Worm (Caenorhabditis elegans) whole organism, midembryonic: ENCODE measurements around the gene K01G5.8.

Experiments used
- T22C8.4 ChIP-seq: fragments of 200-800 bp; sonication (Bioruptor generic); IDR thresholded peaks from 2 replicates; pipeline ENCODE4 v1.3.6; 2022; ENCODE audit warnings: missing genetic modification characterization, missing compliant biosample characterization
- cog-1 ChIP-seq: sonication (generic microtip); optimal IDR thresholded peaks from 2 replicates; lab custom pipeline; 2016; ENCODE audit warnings: missing genetic modification characterization, missing compliant biosample characterization
- flt-1 ChIP-seq: fragments of 200-800 bp; sonication (Bioruptor generic); IDR thresholded peaks from 2 replicates; pipeline ENCODE4 v1.3.6; 2022; ENCODE audit warnings: missing genetic modification characterization, missing compliant biosample characterization
- klf-2 ChIP-seq: fragments of 200-800 bp; sonication (Bioruptor generic); conservative IDR thresholded peaks from 2 replicates; pipeline ENCODE4 v1.3.6; 2022; ENCODE audit warnings: missing genetic modification reagents, missing genetic modification characterization, missing compliant biosample characterization
- med-1 ChIP-seq: sonication (generic microtip); optimal IDR thresholded peaks from 2 replicates; lab custom pipeline; 2017; ENCODE audit warnings: missing genetic modification characterization, mild to moderate bottlenecking, missing compliant biosample characterization, antibody characterized with exemption, missing genetic modification reagents; ENCODE audit not compliant: insufficient read depth
- ref-1 ChIP-seq: fragments of 200-800 bp; sonication (Bioruptor generic); conservative IDR thresholded peaks from 2 replicates; pipeline ENCODE4 v1.3.6; 2022; ENCODE audit warnings: missing genetic modification reagents, missing genetic modification characterization, missing compliant biosample characterization
- tab-1 ChIP-seq: fragments of 200-800 bp; sonication (Bioruptor generic); IDR thresholded peaks from 2 replicates; pipeline ENCODE4 v1.3.6; 2022; ENCODE audit warnings: missing genetic modification characterization, missing compliant biosample characterization
- ztf-23 ChIP-seq: fragments of 200-800 bp; sonication (Bioruptor generic); IDR thresholded peaks from 2 replicates; pipeline ENCODE4 v1.3.6; 2022; ENCODE audit warnings: missing genetic modification reagents, missing genetic modification characterization, missing compliant biosample characterization
- ztf-29 ChIP-seq: fragments of 200-800 bp; sonication (Bioruptor generic); IDR thresholded peaks from 2 replicates; pipeline ENCODE4 v1.3.6; 2022; ENCODE audit warnings: missing genetic modification reagents, missing genetic modification characterization, missing compliant biosample characterization

K01G5.8 gene

ce11 chrIII:10730510-10730909 is 10.1 kb downstream of the K01G5.8 start, which contains the start of gene tat-3:
TSS of gene tat-3 (minus strand) at chrIII:10730705.
- TF ChIP-seq tab-1 (GFP tag; lab: Robert Waterston, UW) (no peak), T22C8.4 (no peak)

ce11 chrIII:10721056-10721455 is 19.5 kb downstream of the K01G5.8 start:
- TF ChIP-seq ztf-29 (GFP tag; lab: Robert Waterston, UW) (no peak), flt-1 (GFP tag; lab: Robert Waterston, UW) (no peak), klf-2 (GFP tag; lab: Robert Waterston, UW) (no peak), ref-1 (GFP tag; lab: Robert Waterston, UW) (no peak), T22C8.4 (no peak), ztf-23 (GFP tag; lab: Robert Waterston, UW) (no peak), cog-1 (no peak), tab-1 (GFP tag; lab: Robert Waterston, UW) (no peak), med-1 (GFP tag; lab: Kevin White, UChicago) (no peak)

- TF ChIP-seq flt-1 (GFP tag; lab: Robert Waterston, UW) (0 out of 2 replicates have a peak, but pooled peaks have one; percentile 39), ztf-23 (GFP tag; lab: Robert Waterston, UW) (peak; percentile 46; the same call in 1 of the 2 replicates), ztf-29 (GFP tag; lab: Robert Waterston, UW) (no peak), tab-1 (GFP tag; lab: Robert Waterston, UW) (no peak), cog-1 (peak; percentile 26), ref-1 (GFP tag; lab: Robert Waterston, UW) (no peak), T22C8.4 (peak; percentile 97), med-1 (GFP tag; lab: Kevin White, UChicago) (no peak), klf-2 (GFP tag; lab: Robert Waterston, UW) (no peak)
Observed at ce11 chrIII:10720170-10720569, 20.4 kb downstream of the K01G5.8 start.

ce11 chrIII:10719057-10719456 is 21.5 kb downstream of the K01G5.8 start:
- no peak for TF ChIP-seq flt-1 (GFP tag; lab: Robert Waterston, UW)
- TF ChIP-seq T22C8.4 = no peak
- TF ChIP-seq klf-2 (GFP tag; lab: Robert Waterston, UW) = no peak
- TF ChIP-seq ztf-23 (GFP tag; lab: Robert Waterston, UW) = no peak
- no peak for TF ChIP-seq med-1 (GFP tag; lab: Kevin White, UChicago)
- no peak for TF ChIP-seq cog-1
- TF ChIP-seq tab-1 (GFP tag; lab: Robert Waterston, UW) = no peak
- TF ChIP-seq ztf-29 (GFP tag; lab: Robert Waterston, UW) = no peak
- no peak for TF ChIP-seq ref-1 (GFP tag; lab: Robert Waterston, UW)

ce11 chrIII:10718078-10718477 is 22.5 kb downstream of the K01G5.8 start:
- no peak for TF ChIP-seq ref-1 (GFP tag; lab: Robert Waterston, UW)
- TF ChIP-seq flt-1 (GFP tag; lab: Robert Waterston, UW) = no peak
- TF ChIP-seq tab-1 (GFP tag; lab: Robert Waterston, UW) = no peak
- TF ChIP-seq klf-2 (GFP tag; lab: Robert Waterston, UW) = no peak
- no peak for TF ChIP-seq med-1 (GFP tag; lab: Kevin White, UChicago)
- TF ChIP-seq ztf-29 (GFP tag; lab: Robert Waterston, UW) = no peak
- no peak for TF ChIP-seq cog-1
- TF ChIP-seq T22C8.4 = no peak
- TF ChIP-seq ztf-23 (GFP tag; lab: Robert Waterston, UW) = no peak

ce11 chrIII:10717479-10717878 is 23.1 kb downstream of the K01G5.8 start:
- TF ChIP-seq cog-1 = no peak
- TF ChIP-seq ztf-23 (GFP tag; lab: Robert Waterston, UW) = no peak
- no peak for TF ChIP-seq ztf-29 (GFP tag; lab: Robert Waterston, UW)
- TF ChIP-seq ref-1 (GFP tag; lab: Robert Waterston, UW) = no peak
- no peak for TF ChIP-seq tab-1 (GFP tag; lab: Robert Waterston, UW)
- TF ChIP-seq flt-1 (GFP tag; lab: Robert Waterston, UW) = no peak
- no peak for TF ChIP-seq med-1 (GFP tag; lab: Kevin White, UChicago)
- no peak for TF ChIP-seq klf-2 (GFP tag; lab: Robert Waterston, UW)
- TF ChIP-seq T22C8.4 = no peak

ce11 chrIII:10716091-10716490 is 24.5 kb downstream of the K01G5.8 start, which contains the start of gene W09D10.4:
TSS of gene W09D10.4 (minus strand) at chrIII:10716191.
- no peak for TF ChIP-seq cog-1
- TF ChIP-seq med-1 (GFP tag; lab: Kevin White, UChicago) = no peak
- TF ChIP-seq klf-2 (GFP tag; lab: Robert Waterston, UW) = no peak
- TF ChIP-seq ztf-23 (GFP tag; lab: Robert Waterston, UW) = no peak
- no peak for TF ChIP-seq T22C8.4
- TF ChIP-seq ref-1 (GFP tag; lab: Robert Waterston, UW) = no peak
- TF ChIP-seq ztf-29 (GFP tag; lab: Robert Waterston, UW) = no peak
- TF ChIP-seq tab-1 (GFP tag; lab: Robert Waterston, UW) = no peak
- no peak for TF ChIP-seq flt-1 (GFP tag; lab: Robert Waterston, UW)

- TF ChIP-seq ztf-23 (GFP tag; lab: Robert Waterston, UW) = no peak
- TF ChIP-seq T22C8.4 = no peak
- TF ChIP-seq ztf-29 (GFP tag; lab: Robert Waterston, UW) = no peak
- TF ChIP-seq tab-1 (GFP tag; lab: Robert Waterston, UW) = no peak
- no peak for TF ChIP-seq ref-1 (GFP tag; lab: Robert Waterston, UW)
- no peak for TF ChIP-seq med-1 (GFP tag; lab: Kevin White, UChicago)
- no peak for TF ChIP-seq flt-1 (GFP tag; lab: Robert Waterston, UW)
- no peak for TF ChIP-seq klf-2 (GFP tag; lab: Robert Waterston, UW)
- TF ChIP-seq cog-1 = no peak
Observed at ce11 chrIII:10714541-10714940, 26.0 kb downstream of the K01G5.8 start.

ce11 chrIII:10711192-10711673 is 29.3 kb downstream of the K01G5.8 start, which contains the start of gene W09D10.5:
TSS of gene W09D10.5 (minus strand) at chrIII:10711536.
- TF ChIP-seq flt-1 (GFP tag; lab: Robert Waterston, UW) (0 out of 2 replicates have a peak, but pooled peaks have one; percentile 6), cog-1 (no peak)
